Worm (Caenorhabditis elegans): ENCODE results near the gene atf-6.

ce11 chrX:12534476-12534875, 53.7 kb downstream of the atf-6 start:
- TF ChIP-seq sox-4 (tag; optimal IDR thresholded peaks at IDR 0.05) (no peak), ama-1 (optimal IDR thresholded peaks at IDR 0.05) (no peak), nhr-237 (tag; optimal IDR thresholded peaks at IDR 0.05) (no peak), tlp-1 (tag; optimal IDR thresholded peaks at IDR 0.05) (no peak), snpc-4 (tag; optimal IDR thresholded peaks at IDR 0.05) (no peak)
